Fruit fly (Drosophila melanogaster) whole organism, adult: ENCODE measurements around the gene nop5.

Source experiments
- CG11617 ChIP-seq: fragments of 200-800 bp; sonication (Bioruptor generic); optimal IDR thresholded peaks from 2 replicates; lab custom pipeline; 2017; ENCODE audit warnings: mild to moderate bottlenecking, missing biosample characterization, missing genetic modification reagents, missing genetic modification characterization
- CG12768 ChIP-seq: fragments of 200-800 bp; sonication (Bioruptor generic); optimal IDR thresholded peaks from 2 replicates; lab custom pipeline; 2017; ENCODE audit warnings: missing biosample characterization, missing genetic modification characterization, mild to moderate bottlenecking, moderate library complexity, missing genetic modification reagents
- CG1620 ChIP-seq: fragments of 200-800 bp; sonication (Bioruptor generic); optimal IDR thresholded peaks from 2 replicates; lab custom pipeline; 2016; ENCODE audit warnings: missing biosample characterization, missing genetic modification characterization
- CG33017 ChIP-seq: fragments of 200-800 bp; sonication (Bioruptor generic); optimal IDR thresholded peaks from 2 replicates; lab custom pipeline; 2018; ENCODE audit warnings: missing biosample characterization, mild to moderate bottlenecking, missing genetic modification characterization, moderate library complexity
- CG5204 ChIP-seq: fragments of 200-800 bp; sonication (Bioruptor generic); optimal IDR thresholded peaks from 2 replicates; lab custom pipeline; 2016; ENCODE audit warnings: missing biosample characterization, missing genetic modification characterization
- CG7045 ChIP-seq: fragments of 200-800 bp; sonication (Bioruptor generic); optimal IDR thresholded peaks from 2 replicates; lab custom pipeline; 2017; ENCODE audit warnings: missing biosample characterization, mild to moderate bottlenecking, missing genetic modification characterization
- CG7101 ChIP-seq: fragments of 200-800 bp; sonication (Bioruptor generic); optimal IDR thresholded peaks from 2 replicates; lab custom pipeline; 2018; ENCODE audit warnings: missing biosample characterization, mild to moderate bottlenecking, missing genetic modification characterization, moderate library complexity
- Clk ChIP-seq: fragments of 200-800 bp; sonication (Bioruptor generic); optimal IDR thresholded peaks from 2 replicates; lab custom pipeline; 2017; ENCODE audit warnings: missing biosample characterization, missing genetic modification characterization
- Crg-1 ChIP-seq: fragments of 200-800 bp; sonication (Bioruptor generic); optimal IDR thresholded peaks from 2 replicates; lab custom pipeline; 2016; ENCODE audit warnings: missing biosample characterization, missing genetic modification characterization
- Hr96 ChIP-seq: fragments of 200-800 bp; sonication (Bioruptor generic); optimal IDR thresholded peaks from 2 replicates; lab custom pipeline; 2016; ENCODE audit warnings: missing biosample characterization, missing genetic modification characterization
- Mnt ChIP-seq: fragments of 200-800 bp; sonication (Bioruptor generic); optimal IDR thresholded peaks from 2 replicates; lab custom pipeline; 2016; ENCODE audit warnings: missing biosample characterization, mild to moderate bottlenecking, missing genetic modification characterization
- bab1 ChIP-seq: fragments of 200-800 bp; sonication (Bioruptor generic); optimal IDR thresholded peaks from 3 replicates; lab custom pipeline; 2019; ENCODE audit warnings: missing biosample characterization, mild to moderate bottlenecking, missing genetic modification characterization, moderate library complexity
- cic ChIP-seq: fragments of 200-800 bp; sonication (Bioruptor generic); optimal IDR thresholded peaks from 2 replicates; lab custom pipeline; 2017; ENCODE audit warnings: missing biosample characterization, mild to moderate bottlenecking, missing genetic modification characterization, moderate library complexity
- cnc ChIP-seq, 2 experiments: fragments of >200 bp; optimal IDR thresholded peaks; 2 replicates each; lab custom pipeline; 2017
- kay ChIP-seq: fragments of 200-800 bp; sonication (Bioruptor generic); peaks from one replicate; lab custom pipeline; 2016; ENCODE audit warnings: missing biosample characterization, missing genetic modification characterization, borderline replicate concordance
- pad ChIP-seq: fragments of 200-800 bp; sonication (Bioruptor generic); optimal IDR thresholded peaks from 3 replicates; lab custom pipeline; 2017; ENCODE audit warnings: missing biosample characterization, missing genetic modification characterization, mild to moderate bottlenecking, moderate library complexity, missing genetic modification reagents
- tj ChIP-seq: fragments of 200-800 bp; sonication (Bioruptor generic); optimal IDR thresholded peaks from 3 replicates; lab custom pipeline; 2017; ENCODE audit warnings: missing biosample characterization, mild to moderate bottlenecking, missing genetic modification characterization, moderate library complexity
- toe ChIP-seq: fragments of 200-800 bp; sonication (Bioruptor generic); optimal IDR thresholded peaks from 2 replicates; lab custom pipeline; 2016; ENCODE audit warnings: missing biosample characterization, missing genetic modification characterization

The nop5 gene

DNA sequence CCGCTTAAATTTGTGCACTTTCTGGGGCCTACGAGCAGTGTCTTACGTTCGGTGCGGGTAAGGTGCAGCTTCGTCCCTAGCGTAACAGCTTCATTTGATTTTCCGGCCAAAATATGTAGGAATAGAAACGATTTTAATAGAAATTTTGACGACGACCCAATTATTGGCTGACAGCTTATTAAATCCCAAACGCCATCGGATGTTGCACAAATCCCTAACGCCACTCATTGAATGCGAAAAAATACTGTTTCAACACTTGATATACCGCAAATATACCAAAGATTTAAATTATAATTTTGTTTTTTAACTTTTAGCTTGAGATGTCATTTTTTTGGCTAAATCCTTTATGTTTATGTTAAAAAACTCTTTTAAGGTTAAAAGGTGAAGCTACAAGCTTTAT, 26.5 kb upstream of the nop5 start, which contains the start of gene Fgop2:
Gene Fgop2 (minus strand): TSS at position 202 of the 400 bp plus-strand sequence.
- TF ChIP-seq kay (GFP tag; lab: Kevin White, UChicago): no peak
- no peak for TF ChIP-seq CG11617 (GFP tag; lab: Kevin White, UChicago)
- no peak for TF ChIP-seq cnc (optimal IDR thresholded peaks at IDR 0.05; lab: Kevin White, UChicago)
- TF ChIP-seq bab1 (GFP tag; lab: Kevin White, UChicago): peak; percentile 31

dm6 chr2L:6942714-6943113, 24.2 kb upstream of the nop5 start, which contains the start of gene CG18304:
CG18304 (minus strand) TSS chr2L:6942814.
- no peak for TF ChIP-seq CG7101 (tag; lab: Kevin White, UChicago)
- no peak for TF ChIP-seq CG12768
- TF ChIP-seq tj (GFP tag; lab: Kevin White, UChicago): no peak
- no peak for TF ChIP-seq pad (GFP tag; lab: Kevin White, UChicago)
- no peak for TF ChIP-seq toe (GFP tag; lab: Kevin White, UChicago)

- TF ChIP-seq pad (GFP tag; lab: Kevin White, UChicago) (no peak), toe (GFP tag; lab: Kevin White, UChicago) (no peak), CG11617 (GFP tag; lab: Kevin White, UChicago) (peak; percentile 57), CG5204 (GFP tag; lab: Kevin White, UChicago) (no peak), Clk (GFP tag; lab: Kevin White, UChicago) (no peak), CG1620 (no peak)
These were observed 23.2 kb upstream of the nop5 start for dm6 chr2L:6941731-6942130.

dm6 chr2L:6939698-6940097, 21.2 kb upstream of the nop5 start:
- TF ChIP-seq bab1 (GFP tag; lab: Kevin White, UChicago): no peak

DNA sequence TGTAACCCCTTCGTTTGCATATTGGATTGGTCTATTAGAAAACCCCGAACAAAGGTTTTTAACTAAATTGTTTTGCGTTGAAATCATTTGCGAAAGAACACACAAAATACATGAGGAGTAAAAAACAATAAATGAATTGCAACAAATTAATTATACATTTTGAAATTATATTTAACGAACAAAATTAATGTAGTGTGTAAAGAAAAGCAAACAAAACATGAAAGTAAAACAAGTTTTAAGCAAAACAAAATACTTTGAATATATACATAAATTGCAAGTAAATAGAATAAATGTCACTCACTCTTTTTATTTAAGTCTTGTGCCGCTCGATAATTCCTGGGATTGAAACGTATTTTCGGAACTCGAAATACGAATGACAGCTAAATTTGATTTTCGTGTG, 13.3 kb upstream of the nop5 start, which contains the start of gene CG43232:
Gene CG43232 (plus strand): TSS at position 301 of the 400 bp plus-strand sequence.
- no peak for TF ChIP-seq Hr96 (GFP tag; lab: Kevin White, UChicago)
- peak; percentile 78 for TF ChIP-seq kay (GFP tag; lab: Kevin White, UChicago)

dm6 chr2L:6925114-6925513, 6.6 kb upstream of the nop5 start:
- TF ChIP-seq CG7101 (tag; lab: Kevin White, UChicago) (no peak), cic (no peak), kay (GFP tag; lab: Kevin White, UChicago) (no peak)

DNA sequence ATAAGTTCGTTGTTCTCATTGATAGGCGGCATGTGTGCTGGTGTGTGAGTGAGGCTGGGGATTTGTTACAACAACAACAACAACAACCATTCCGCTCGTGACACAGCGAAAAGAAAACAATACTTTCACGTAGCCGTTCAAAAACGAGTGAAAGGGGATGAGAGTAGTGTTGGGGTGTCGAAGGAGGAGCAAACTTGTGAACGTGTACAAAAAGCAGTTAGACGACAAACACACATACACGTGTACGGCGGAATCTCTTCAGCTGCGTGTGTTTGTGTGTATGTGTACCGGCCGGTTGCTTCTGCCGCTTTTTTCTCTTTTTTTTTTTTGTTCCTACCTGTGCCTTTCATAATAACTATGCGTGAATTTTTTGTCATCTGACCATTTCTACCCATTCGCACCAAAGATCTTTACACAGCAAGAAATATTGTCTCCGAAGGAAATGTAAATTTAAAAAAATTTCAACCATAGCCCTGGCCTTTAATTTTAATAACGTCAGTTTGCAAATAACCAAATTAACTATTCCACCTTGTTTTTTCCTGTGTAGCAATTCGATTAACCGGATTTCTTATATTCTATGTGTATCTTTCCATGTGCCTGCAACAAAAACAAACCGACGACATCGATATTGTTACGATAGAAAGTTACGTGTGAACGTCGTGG, 3.7 kb upstream of the nop5 start:
- peak; percentile 75 to 85 for TF ChIP-seq cnc (optimal IDR thresholded peaks at IDR 0.05; lab: Kevin White, UChicago)
- TF ChIP-seq CG7101 (tag; lab: Kevin White, UChicago): peak; percentile 7
- no peak for TF ChIP-seq Crg-1
- TF ChIP-seq CG33017 (tag; lab: Kevin White, UChicago): no peak
- no peak for TF ChIP-seq CG1620
- no peak for TF ChIP-seq CG5204 (GFP tag; lab: Kevin White, UChicago)
- no peak for TF ChIP-seq Clk (GFP tag; lab: Kevin White, UChicago)
- TF ChIP-seq Mnt (GFP tag; lab: Kevin White, UChicago): peak; percentile 47
- TF ChIP-seq CG11617 (GFP tag; lab: Kevin White, UChicago): no peak
- peak; percentile 53 for TF ChIP-seq pad (GFP tag; lab: Kevin White, UChicago)
- no peak for TF ChIP-seq CG7045 (GFP tag; lab: Kevin White, UChicago)
- peak; percentile 84 for TF ChIP-seq cic

DNA sequence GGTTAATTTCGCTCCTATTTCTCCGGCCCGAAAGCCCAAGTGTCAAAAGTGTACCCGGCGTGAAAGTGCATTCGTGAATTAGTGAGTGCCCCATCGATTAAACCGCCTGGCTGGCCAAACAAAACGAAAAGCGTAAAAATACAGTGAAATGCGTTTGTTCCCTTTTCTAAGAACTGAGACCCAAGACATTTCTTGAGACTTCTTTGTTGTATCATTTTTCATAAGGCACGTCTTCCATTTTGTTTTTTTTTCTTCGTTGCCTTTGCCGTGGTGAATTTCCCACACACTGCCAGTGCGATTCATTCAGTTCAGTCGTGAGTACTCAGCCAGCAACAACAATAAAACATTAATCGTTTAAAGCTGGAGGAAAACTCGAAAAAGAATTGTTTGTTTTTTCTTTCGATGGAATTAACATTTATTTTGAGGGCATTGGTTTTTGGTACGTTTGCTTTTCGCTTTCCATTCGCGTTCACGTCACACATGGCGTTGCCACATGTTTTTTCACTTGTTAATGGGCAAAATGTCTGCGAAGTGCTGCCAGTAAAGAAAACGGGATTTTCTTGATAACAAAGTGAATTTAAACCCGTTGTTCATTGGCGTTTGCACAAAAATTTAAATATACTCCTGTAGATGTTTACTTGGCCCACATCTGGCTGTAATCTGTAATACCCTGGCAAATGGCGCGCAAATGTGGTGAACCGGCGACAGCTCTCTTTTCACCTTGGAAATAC, 3.0 kb upstream of the nop5 start:
- no peak for TF ChIP-seq tj (GFP tag; lab: Kevin White, UChicago)
- no peak for TF ChIP-seq Crg-1
- TF ChIP-seq CG7045 (GFP tag; lab: Kevin White, UChicago): no peak
- TF ChIP-seq CG5204 (GFP tag; lab: Kevin White, UChicago): no peak
- no peak for TF ChIP-seq Hr96 (GFP tag; lab: Kevin White, UChicago)
- TF ChIP-seq cic: no peak
- no peak for TF ChIP-seq CG33017 (tag; lab: Kevin White, UChicago)
- no peak for TF ChIP-seq Clk (GFP tag; lab: Kevin White, UChicago)
- no peak for TF ChIP-seq CG1620
